Worm (Caenorhabditis elegans) whole organism, L4 larva: Measurements from ENCODE around the gene R74.7.

Experiments
- F10B5.3 ChIP-seq: sonication (generic microtip); optimal IDR thresholded peaks from 2 replicates; lab custom pipeline; 2016; ENCODE audit warnings: mild to moderate bottlenecking, missing genetic modification characterization, missing compliant biosample characterization
- F26F4.8 ChIP-seq: fragments of 200-800 bp; sonication (Bioruptor generic); conservative IDR thresholded peaks from 2 replicates; pipeline ENCODE4 v1.3.6; 2022; ENCODE audit warnings: missing genetic modification characterization, missing compliant biosample characterization
- F37D6.2 ChIP-seq: sonication (generic microtip); optimal IDR thresholded peaks from 2 replicates; lab custom pipeline; 2016; ENCODE audit warnings: mild to moderate bottlenecking, missing genetic modification characterization, missing compliant biosample characterization
- F49E8.2 ChIP-seq: sonication (generic microtip); optimal IDR thresholded peaks from 2 replicates; lab custom pipeline; 2016; ENCODE audit warnings: missing compliant biosample characterization, mild to moderate bottlenecking, missing genetic modification characterization, borderline replicate concordance
- R02D3.7 ChIP-seq: fragments of 150-350 bp; sonication (generic microtip); optimal IDR thresholded peaks from 3 replicates; lab custom pipeline; 2014; ENCODE audit warnings: missing biosample characterization, missing genetic modification characterization
- Y105C5A.15 ChIP-seq: fragments of 200-800 bp; sonication (Bioruptor generic); IDR thresholded peaks from 2 replicates; pipeline ENCODE4 v1.3.6; 2022; ENCODE audit warnings: missing genetic modification characterization, missing compliant biosample characterization
- aha-1 ChIP-seq: fragments of 150-350 bp; peaks from one replicate; lab custom pipeline; 2014; ENCODE audit warnings: missing biosample characterization, missing genetic modification characterization
- ama-1 ChIP-seq: fragments of 150-350 bp; optimal IDR thresholded peaks from 2 replicates; lab custom pipeline; 2014; ENCODE audit warnings: inconsistent platforms, mixed read lengths
- attf-4 ChIP-seq: sonication (generic microtip); optimal IDR thresholded peaks from 3 replicates; lab custom pipeline; 2017; ENCODE audit warnings: missing biosample characterization, missing genetic modification characterization
- ceh-20 ChIP-seq: fragments of 200-800 bp; sonication (Bioruptor generic); IDR thresholded peaks from 2 replicates; pipeline ENCODE4 v1.3.6; 2022; ENCODE audit warnings: missing genetic modification reagents, missing genetic modification characterization, missing compliant biosample characterization
- ceh-62 ChIP-seq: sonication (generic microtip); optimal IDR thresholded peaks from 2 replicates; lab custom pipeline; 2017; ENCODE audit warnings: missing biosample characterization, missing genetic modification characterization
- daf-19 ChIP-seq: fragments of 200-800 bp; sonication (Bioruptor generic); conservative IDR thresholded peaks from 2 replicates; pipeline ENCODE4 v1.3.6; 2022; ENCODE audit warnings: missing genetic modification characterization, missing compliant biosample characterization
- daf-8 ChIP-seq: fragments of 200-800 bp; sonication (Bioruptor generic); IDR thresholded peaks from 2 replicates; pipeline ENCODE4 v1.3.6; 2022; ENCODE audit warnings: missing genetic modification characterization, missing compliant biosample characterization
- dmd-6 ChIP-seq: fragments of 200-800 bp; sonication (Bioruptor generic); IDR thresholded peaks from 2 replicates; pipeline ENCODE4 v1.3.6; 2022; ENCODE audit warnings: missing genetic modification reagents, missing genetic modification characterization, missing compliant biosample characterization
- dmd-8 ChIP-seq: fragments of 200-800 bp; sonication (Bioruptor generic); IDR thresholded peaks from 2 replicates; pipeline ENCODE4 v1.3.6; 2022; ENCODE audit warnings: missing genetic modification characterization, missing compliant biosample characterization
- dmd-9 ChIP-seq: fragments of 200-800 bp; sonication (Bioruptor generic); IDR thresholded peaks from 2 replicates; pipeline ENCODE4 v1.3.6; 2022; ENCODE audit warnings: missing genetic modification reagents, missing genetic modification characterization, missing compliant biosample characterization
- dpl-1 ChIP-seq: fragments of 150-350 bp; optimal IDR thresholded peaks from 2 replicates; lab custom pipeline; 2014; ENCODE audit warnings: missing biosample characterization, missing genetic modification reagents, missing genetic modification characterization
- dve-1 ChIP-seq: sonication (generic microtip); optimal IDR thresholded peaks from 2 replicates; lab custom pipeline; 2017; ENCODE audit warnings: antibody characterized with exemption, mild to moderate bottlenecking, missing genetic modification characterization, missing compliant biosample characterization; ENCODE audit not compliant: insufficient read depth
- egl-27 ChIP-seq: sonication (generic microtip); optimal IDR thresholded peaks from 3 replicates; lab custom pipeline; 2017; ENCODE audit warnings: missing biosample characterization, missing genetic modification reagents, missing genetic modification characterization
- gei-8 ChIP-seq: fragments of 200-800 bp; sonication (Bioruptor generic); optimal IDR thresholded peaks from 2 replicates; lab custom pipeline; 2018; ENCODE audit warnings: mild to moderate bottlenecking, missing genetic modification characterization, missing compliant biosample characterization
- hlh-11 ChIP-seq: fragments of 200-800 bp; sonication (Bioruptor generic); optimal IDR thresholded peaks from 2 replicates; lab custom pipeline; 2018; ENCODE audit warnings: mild to moderate bottlenecking, missing genetic modification characterization, missing compliant biosample characterization
- lim-7 ChIP-seq: fragments of 200-800 bp; sonication (Bioruptor generic); IDR thresholded peaks from 2 replicates; pipeline ENCODE4 v1.3.6; 2022; ENCODE audit warnings: missing genetic modification characterization, missing compliant biosample characterization
- lin-1 ChIP-seq: fragments of 200-800 bp; sonication (Bioruptor generic); IDR thresholded peaks from 2 replicates; pipeline ENCODE4 v1.3.6; 2022; ENCODE audit warnings: missing genetic modification reagents, missing genetic modification characterization, missing compliant biosample characterization
- lin-13 ChIP-seq: fragments of 150-350 bp; optimal IDR thresholded peaks from 2 replicates; lab custom pipeline; 2014; ENCODE audit warnings: missing biosample characterization, missing genetic modification reagents, missing genetic modification characterization
- lin-15B ChIP-seq: fragments of 150-350 bp; sonication (generic microtip); optimal IDR thresholded peaks from 3 replicates; lab custom pipeline; 2014; ENCODE audit warnings: missing biosample characterization, missing genetic modification characterization
- lin-29 ChIP-seq: fragments of 200-800 bp; sonication (Bioruptor generic); IDR thresholded peaks from 2 replicates; pipeline ENCODE4 v1.3.6; 2022; ENCODE audit warnings: missing genetic modification reagents, missing genetic modification characterization, missing compliant biosample characterization
- lin-38 ChIP-seq: fragments of 200-800 bp; sonication (Bioruptor generic); IDR thresholded peaks from 2 replicates; pipeline ENCODE4 v1.3.6; 2022; ENCODE audit warnings: missing genetic modification reagents, missing genetic modification characterization, missing compliant biosample characterization
- lin-39 ChIP-seq: fragments of 150-350 bp; optimal IDR thresholded peaks from 2 replicates; lab custom pipeline; 2014; ENCODE audit warnings: missing biosample characterization, missing genetic modification reagents, missing genetic modification characterization
- lir-3 ChIP-seq: sonication (generic microtip); optimal IDR thresholded peaks from 2 replicates; lab custom pipeline; 2016; ENCODE audit warnings: mild to moderate bottlenecking, missing genetic modification characterization, missing compliant biosample characterization
- madf-9 ChIP-seq: fragments of 200-800 bp; sonication (Bioruptor generic); conservative IDR thresholded peaks from 2 replicates; pipeline ENCODE4 v1.3.6; 2022; ENCODE audit warnings: missing genetic modification reagents, missing genetic modification characterization, missing compliant biosample characterization
- mdt-29 ChIP-seq: fragments of 200-800 bp; sonication (Bioruptor generic); IDR thresholded peaks from 2 replicates; pipeline ENCODE4 v1.3.6; 2022; ENCODE audit warnings: missing genetic modification reagents, missing genetic modification characterization, missing compliant biosample characterization
- mep-1 ChIP-seq: fragments of 150-350 bp; sonication (generic microtip); optimal IDR thresholded peaks from 3 replicates; lab custom pipeline; 2014; ENCODE audit warnings: missing biosample characterization, missing genetic modification characterization
- mes-2 ChIP-seq: sonication (generic microtip); optimal IDR thresholded peaks from 2 replicates; lab custom pipeline; 2016; ENCODE audit warnings: missing genotype, mild to moderate bottlenecking, missing genetic modification characterization, missing compliant biosample characterization; ENCODE audit not compliant: poor library complexity, severe bottlenecking
- mxl-2 ChIP-seq: fragments of 200-800 bp; sonication (Bioruptor generic); conservative IDR thresholded peaks from 2 replicates; pipeline ENCODE4 v1.3.6; 2022; ENCODE audit warnings: missing genetic modification reagents, missing genetic modification characterization, missing compliant biosample characterization
- nhr-25 ChIP-seq: sonication (generic microtip); optimal IDR thresholded peaks from 2 replicates; lab custom pipeline; 2017; ENCODE audit warnings: missing genetic modification characterization, mild to moderate bottlenecking, missing compliant biosample characterization, antibody characterized with exemption, moderate library complexity, borderline replicate concordance; ENCODE audit not compliant: insufficient read depth
- nhr-42 ChIP-seq: fragments of 200-800 bp; sonication (Bioruptor generic); IDR thresholded peaks from 2 replicates; pipeline ENCODE4 v1.3.6; 2022; ENCODE audit warnings: missing genetic modification characterization, missing compliant biosample characterization
- nhr-48 ChIP-seq: sonication (generic microtip); optimal IDR thresholded peaks from 2 replicates; lab custom pipeline; 2016; ENCODE audit warnings: mild to moderate bottlenecking, missing genetic modification characterization, missing compliant biosample characterization
- pha-4 ChIP-seq, 2 experiments: fragments of 150-350 bp in 1 of 2; fragments of 200-800 bp in 1 of 2; sonication (Bioruptor generic) in 1 of 2; IDR thresholded peaks in 1 of 2; optimal IDR thresholded peaks in 1 of 2; 2 replicates each; pipeline versions ENCODE4 v1.3.6 to Lab custom; 2014 to 2022; ENCODE audit warnings: missing genetic modification characterization in 2 of 2, missing genetic modification reagents in 2 of 2, missing biosample characterization in 1 of 2, missing compliant biosample characterization in 1 of 2
- php-3 ChIP-seq: fragments of 200-800 bp; sonication (Bioruptor generic); IDR thresholded peaks from 2 replicates; pipeline ENCODE4 v1.3.6; 2022; ENCODE audit warnings: missing genetic modification reagents, missing genetic modification characterization, missing compliant biosample characterization
- pqm-1 ChIP-seq: sonication (generic microtip); optimal IDR thresholded peaks from 2 replicates; lab custom pipeline; 2017; ENCODE audit warnings: missing biosample characterization, missing genetic modification characterization
- rbr-2 ChIP-seq: sonication (generic microtip); optimal IDR thresholded peaks from 2 replicates; lab custom pipeline; 2016; ENCODE audit warnings: missing genotype, missing genetic modification characterization, missing compliant biosample characterization
- saeg-2 ChIP-seq: fragments of 200-800 bp; sonication (Bioruptor generic); IDR thresholded peaks from 2 replicates; pipeline ENCODE4 v1.3.6; 2022; ENCODE audit warnings: missing genetic modification reagents, missing genetic modification characterization, missing compliant biosample characterization
- spr-1 ChIP-seq: sonication (generic microtip); optimal IDR thresholded peaks from 2 replicates; lab custom pipeline; 2016; ENCODE audit warnings: mild to moderate bottlenecking, missing genetic modification characterization, missing compliant biosample characterization
- tag-97 ChIP-seq: fragments of 200-800 bp; sonication (Bioruptor generic); IDR thresholded peaks from 2 replicates; pipeline ENCODE4 v1.3.6; 2022; ENCODE audit warnings: missing genetic modification characterization, missing compliant biosample characterization
- unc-130 ChIP-seq: sonication (generic microtip); optimal IDR thresholded peaks from 2 replicates; lab custom pipeline; 2016; ENCODE audit warnings: missing genetic modification reagents, missing genetic modification characterization, missing compliant biosample characterization
- unc-39 ChIP-seq: sonication (generic microtip); optimal IDR thresholded peaks from 2 replicates; lab custom pipeline; 2017; ENCODE audit warnings: missing biosample characterization, missing genetic modification characterization
- unc-62 ChIP-seq, 3 experiments: fragments of 150-350 bp in 1 of 3; sonication (generic microtip); optimal IDR thresholded peaks in 2 of 3; peaks in 1 of 3; 1 replicate in 1 of 3; 2 replicates in 2 of 3; lab custom pipeline; 2014 to 2017; ENCODE audit warnings: missing biosample characterization in 3 of 3, missing genetic modification characterization in 3 of 3, missing genetic modification reagents in 3 of 3, missing genotype in 1 of 3
- vab-7 ChIP-seq: fragments of 200-800 bp; sonication (Bioruptor generic); IDR thresholded peaks from 2 replicates; pipeline ENCODE4 v1.3.6; 2022; ENCODE audit warnings: missing genetic modification reagents, missing genetic modification characterization, missing compliant biosample characterization
- zag-1 ChIP-seq: fragments of 150-350 bp; optimal IDR thresholded peaks from 2 replicates; lab custom pipeline; 2014; ENCODE audit warnings: missing biosample characterization, missing genetic modification characterization
- zip-11 ChIP-seq: fragments of 200-800 bp; sonication (Bioruptor generic); IDR thresholded peaks from 2 replicates; pipeline ENCODE4 v1.3.6; 2022; ENCODE audit warnings: missing genetic modification characterization, missing compliant biosample characterization
- ztf-7 ChIP-seq: fragments of 150-350 bp; optimal IDR thresholded peaks from 2 replicates; lab custom pipeline; 2014; ENCODE audit warnings: missing biosample characterization, missing genetic modification characterization

R74.7 gene

DNA sequence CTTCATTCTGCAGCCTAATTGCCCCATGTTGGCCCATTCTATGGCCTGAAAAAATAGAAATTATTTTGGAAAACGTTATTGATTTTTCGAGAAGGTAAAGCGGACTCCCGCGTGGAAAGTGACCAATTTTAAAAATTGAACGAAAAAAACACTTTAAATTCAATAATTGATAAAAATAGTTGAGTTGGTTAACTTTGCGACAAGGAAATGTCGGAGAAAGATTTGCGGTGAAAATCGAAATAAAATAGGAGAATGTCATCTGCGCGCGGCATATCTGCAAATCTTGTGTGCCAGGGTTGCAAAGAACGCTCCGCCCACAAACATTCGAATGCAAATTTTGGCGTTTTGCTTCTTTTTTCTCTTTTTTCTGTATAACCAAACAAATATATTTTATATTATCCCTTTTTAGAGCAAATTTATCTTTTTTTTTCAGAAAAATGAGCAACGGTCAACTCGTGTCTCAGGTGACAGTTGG lies 33.3 kb upstream of the R74.7 start, which contains the start of the genes rnf-121 and C16C10.4 (continued):
- TF ChIP-seq F37D6.2 (tag; lab: Kevin White, UChicago) (peak; percentile 11), spr-1 (tag; lab: Kevin White, UChicago) (peak; percentile 77), vab-7 (GFP tag; lab: Robert Waterston, UW) (peak; percentile 40; the same call in 1 of the 2 replicates), ama-1 (lab: Kevin White, UChicago) (peak; percentile 9), lin-1 (GFP tag; lab: Robert Waterston, UW) (no peak), lim-7 (GFP tag; lab: Robert Waterston, UW) (peak; percentile 58; the same call in 1 of the 2 replicates), ztf-7 (peak; percentile 50), dpl-1 (GFP tag; lab: Kevin White, UChicago) (peak; percentile 71), lir-3 (no peak), lin-13 (no peak), lin-29 (GFP tag; lab: Robert Waterston, UW) (no peak), mep-1 (tag; lab: Kevin White, UChicago) (peak; percentile 66), aha-1 (peak; percentile 45), F26F4.8 (GFP tag; lab: Robert Waterston, UW) (no peak), saeg-2 (GFP tag; lab: Robert Waterston, UW) (no peak), pha-4 (GFP tag; IDR thresholded peaks at IDR 0.05; lab: Robert Waterston, UW) (peak; percentile 50; the same call in 1 of the 2 replicates), pha-4 (tag; optimal IDR thresholded peaks at IDR 0.05; lab: Kevin White, UChicago) (no peak), R02D3.7 (tag; lab: Kevin White, UChicago) (no peak), dmd-8 (GFP tag; lab: Robert Waterston, UW) (no peak), lin-38 (peak; percentile 74), rbr-2 (peak; percentile 54), nhr-42 (no peak), zag-1 (tag; lab: Kevin White, UChicago) (no peak), lin-39 (tag; lab: Kevin White, UChicago) (no peak), hlh-11 (tag; lab: Kevin White, UChicago) (no peak), dmd-9 (GFP tag; lab: Robert Waterston, UW) (no peak), ceh-62 (tag; lab: Kevin White, UChicago) (no peak), daf-8 (GFP tag; lab: Robert Waterston, UW) (no peak), unc-39 (no peak), php-3 (GFP tag; lab: Robert Waterston, UW) (no peak), mdt-29 (no peak), mes-2 (tag; lab: Kevin White, UChicago) (peak; percentile 95), madf-9 (GFP tag; lab: Robert Waterston, UW) (no peak), Y105C5A.15 (GFP tag; lab: Robert Waterston, UW) (no peak), dmd-6 (GFP tag; lab: Robert Waterston, UW) (no peak), dve-1 (peak; percentile 29), tag-97 (GFP tag; lab: Robert Waterston, UW) (no peak), F49E8.2 (tag; lab: Kevin White, UChicago) (peak; percentile 29), egl-27 (tag; lab: Kevin White, UChicago) (no peak), daf-19 (GFP tag; lab: Robert Waterston, UW) (0 out of 2 replicates have a peak, but pooled peaks have one; percentile 54), ceh-20 (no peak), gei-8 (GFP tag; lab: Kevin White, UChicago) (no peak), zip-11 (no peak), attf-4 (tag; lab: Kevin White, UChicago) (no peak), mxl-2 (GFP tag; lab: Robert Waterston, UW) (no peak), F10B5.3 (tag; lab: Kevin White, UChicago) (peak; percentile 37), unc-130 (peak; percentile 82), unc-62 (GFP tag; optimal IDR thresholded peaks at IDR 0.05 in 1 of 2; lab: Kevin White, UChicago) (no peak), unc-62 (tag; optimal IDR thresholded peaks at IDR 0.05; lab: Kevin White, UChicago) (no peak), nhr-48 (tag; lab: Kevin White, UChicago) (peak; percentile 30), pqm-1 (tag; lab: Kevin White, UChicago) (no peak), nhr-25 (no peak), lin-15B (tag; lab: Kevin White, UChicago) (no peak)
